Worm (Caenorhabditis elegans) whole organism, L2 larva: Measurements from ENCODE around the gene F26D11.1.

Experiments
- C34F6.9 ChIP-seq: fragments of 150-350 bp; optimal IDR thresholded peaks from 2 replicates; lab custom pipeline; 2014; ENCODE audit warnings: missing biosample characterization, missing genetic modification characterization
- F13H6.1 ChIP-seq: sonication (generic microtip); optimal IDR thresholded peaks from 2 replicates; lab custom pipeline; 2016; ENCODE audit warnings: missing genetic modification characterization, missing compliant biosample characterization
- R02D3.7 ChIP-seq: fragments of 150-350 bp; optimal IDR thresholded peaks from 2 replicates; lab custom pipeline; 2014; ENCODE audit warnings: missing biosample characterization, missing genetic modification characterization
- Y55F3AM.14 ChIP-seq: fragments of 200-800 bp; sonication (Bioruptor generic); optimal IDR thresholded peaks from 2 replicates; lab custom pipeline; 2018; ENCODE audit warnings: mild to moderate bottlenecking, missing genetic modification characterization, missing compliant biosample characterization
- alr-1 ChIP-seq: fragments of 150-350 bp; optimal IDR thresholded peaks from 2 replicates; lab custom pipeline; 2014; ENCODE audit warnings: missing biosample characterization, missing genetic modification characterization
- blmp-1 ChIP-seq: sonication (generic microtip); optimal IDR thresholded peaks from 2 replicates; lab custom pipeline; 2017; ENCODE audit warnings: missing genetic modification characterization, mild to moderate bottlenecking, missing compliant biosample characterization, antibody characterized with exemption, moderate library complexity; ENCODE audit not compliant: insufficient read depth
- ceh-16 ChIP-seq: fragments of 150-350 bp; optimal IDR thresholded peaks from 2 replicates; lab custom pipeline; 2014; ENCODE audit warnings: missing biosample characterization, missing genetic modification characterization
- crh-2 ChIP-seq: sonication (generic microtip); optimal IDR thresholded peaks from 2 replicates; lab custom pipeline; 2017; ENCODE audit warnings: missing biosample characterization, missing genetic modification characterization
- egl-27 ChIP-seq: sonication (generic microtip); optimal IDR thresholded peaks from 3 replicates; lab custom pipeline; 2017; ENCODE audit warnings: missing biosample characterization, missing genetic modification reagents, missing genetic modification characterization
- elt-1 ChIP-seq: fragments of 150-350 bp; optimal IDR thresholded peaks from 2 replicates; lab custom pipeline; 2014; ENCODE audit warnings: missing biosample characterization, missing genetic modification characterization
- elt-3 ChIP-seq: sonication (generic microtip); optimal IDR thresholded peaks from 2 replicates; lab custom pipeline; 2017; ENCODE audit warnings: missing biosample characterization, missing genetic modification characterization
- fos-1 ChIP-seq: fragments of 150-350 bp; optimal IDR thresholded peaks from 2 replicates; lab custom pipeline; 2014; ENCODE audit warnings: missing biosample characterization, missing genetic modification characterization
- gmeb-1 ChIP-seq: fragments of 150-350 bp; optimal IDR thresholded peaks from 2 replicates; lab custom pipeline; 2014; ENCODE audit warnings: missing biosample characterization, missing genetic modification characterization
- lsy-2 ChIP-seq, 2 experiments: fragments of 150-350 bp in 1 of 2; sonication (generic microtip) in 1 of 2; optimal IDR thresholded peaks; 2 replicates each; lab custom pipeline; 2014 to 2017; ENCODE audit warnings: missing biosample characterization in 2 of 2, missing genetic modification characterization in 2 of 2
- mbf-1 ChIP-seq: sonication (generic microtip); optimal IDR thresholded peaks from 2 replicates; lab custom pipeline; 2017; ENCODE audit warnings: missing biosample characterization, missing genetic modification characterization
- mdl-1 ChIP-seq, 2 experiments: fragments of 150-350 bp in 1 of 2; sonication (generic microtip) in 1 of 2; optimal IDR thresholded peaks; 2 replicates each; lab custom pipeline; 2017; ENCODE audit warnings: missing biosample characterization in 2 of 2, missing genetic modification characterization in 2 of 2
- nhr-12 ChIP-seq: fragments of 150-350 bp; optimal IDR thresholded peaks from 2 replicates; lab custom pipeline; 2014; ENCODE audit warnings: missing biosample characterization, missing genetic modification characterization
- nhr-129 ChIP-seq: fragments of 150-350 bp; optimal IDR thresholded peaks from 2 replicates; lab custom pipeline; 2014; ENCODE audit warnings: missing biosample characterization, missing genetic modification characterization
- nhr-21 ChIP-seq: fragments of 150-350 bp; optimal IDR thresholded peaks from 2 replicates; lab custom pipeline; 2014; ENCODE audit warnings: missing biosample characterization, missing genetic modification characterization
- nhr-23 ChIP-seq: fragments of 150-350 bp; optimal IDR thresholded peaks from 2 replicates; lab custom pipeline; 2014; ENCODE audit warnings: missing biosample characterization, missing genetic modification reagents, missing genetic modification characterization
- nhr-237 ChIP-seq: fragments of 150-350 bp; optimal IDR thresholded peaks from 2 replicates; lab custom pipeline; 2014; ENCODE audit warnings: missing biosample characterization, missing genetic modification characterization
- nhr-25 ChIP-seq: fragments of 150-350 bp; sonication (generic microtip); optimal IDR thresholded peaks from 3 replicates; lab custom pipeline; 2014; ENCODE audit warnings: missing biosample characterization, missing genetic modification characterization
- nhr-6 ChIP-seq: fragments of 150-350 bp; optimal IDR thresholded peaks from 2 replicates; lab custom pipeline; 2014; ENCODE audit warnings: missing biosample characterization, missing genetic modification characterization
- peb-1 ChIP-seq: fragments of 150-350 bp; optimal IDR thresholded peaks from 2 replicates; lab custom pipeline; 2014; ENCODE audit warnings: missing biosample characterization, missing genetic modification characterization
- sem-4 ChIP-seq: fragments of 150-350 bp; optimal IDR thresholded peaks from 2 replicates; lab custom pipeline; 2014; ENCODE audit warnings: missing biosample characterization, missing genetic modification reagents, missing genetic modification characterization
- sma-3 ChIP-seq: sonication (generic microtip); optimal IDR thresholded peaks from 2 replicates; lab custom pipeline; 2016; ENCODE audit warnings: missing genetic modification reagents, missing genetic modification characterization, missing compliant biosample characterization
- sma-9 ChIP-seq, 2 experiments: fragments of 150-350 bp in 1 of 2; sonication (generic microtip) in 1 of 2; optimal IDR thresholded peaks; 2 replicates each; lab custom pipeline; 2014 to 2016; ENCODE audit warnings: missing genetic modification characterization in 2 of 2, mild to moderate bottlenecking in 1 of 2, missing biosample characterization in 1 of 2, missing compliant biosample characterization in 1 of 2, missing genetic modification reagents in 1 of 2, moderate library complexity in 1 of 2
- snpc-4 ChIP-seq: fragments of 150-350 bp; optimal IDR thresholded peaks from 2 replicates; lab custom pipeline; 2014; ENCODE audit warnings: missing biosample characterization, missing genetic modification characterization
- unc-39 ChIP-seq: fragments of 150-350 bp; optimal IDR thresholded peaks from 2 replicates; lab custom pipeline; 2014; ENCODE audit warnings: missing biosample characterization, missing genetic modification characterization
- unc-55 ChIP-seq: fragments of 150-350 bp; sonication (generic microtip); optimal IDR thresholded peaks from 3 replicates; lab custom pipeline; 2014; ENCODE audit warnings: missing biosample characterization, missing genetic modification reagents, missing genetic modification characterization
- unc-62 ChIP-seq: fragments of 150-350 bp; optimal IDR thresholded peaks from 2 replicates; lab custom pipeline; 2014; ENCODE audit warnings: missing biosample characterization, missing genetic modification reagents, missing genetic modification characterization
- zag-1 ChIP-seq: fragments of 150-350 bp; optimal IDR thresholded peaks from 2 replicates; lab custom pipeline; 2014; ENCODE audit warnings: missing biosample characterization, missing genetic modification characterization
- ztf-1 ChIP-seq: fragments of 200-800 bp; sonication (Bioruptor generic); conservative IDR thresholded peaks from 2 replicates; pipeline ENCODE4 v1.3.6; 2022; ENCODE audit warnings: missing genetic modification characterization, missing compliant biosample characterization
- ztf-11 ChIP-seq: sonication (generic microtip); optimal IDR thresholded peaks from 2 replicates; lab custom pipeline; 2017; ENCODE audit warnings: missing biosample characterization, missing genetic modification characterization
- ztf-4 ChIP-seq: fragments of 150-350 bp; optimal IDR thresholded peaks from 2 replicates; lab custom pipeline; 2014; ENCODE audit warnings: missing biosample characterization, missing genetic modification characterization

F26D11.1 gene

DNA sequence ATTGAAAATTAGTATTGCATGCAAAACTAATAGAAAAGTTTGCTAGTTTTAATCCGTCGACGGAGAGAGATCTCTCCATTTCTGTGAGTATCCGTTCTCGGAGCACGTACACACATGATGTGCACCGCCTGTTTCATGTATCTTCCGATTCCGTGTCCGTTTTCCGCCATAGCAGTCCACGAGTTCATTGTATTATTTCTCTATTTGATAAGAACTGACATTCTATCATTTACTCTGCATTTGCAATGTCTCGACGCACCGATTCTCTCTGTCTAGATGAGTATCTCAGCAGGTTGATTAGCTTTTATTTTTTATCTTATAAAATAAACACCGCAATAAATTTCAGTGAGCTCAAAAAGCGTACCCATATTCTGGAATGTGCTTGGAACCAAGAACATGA lies 37.6 kb downstream of the F26D11.1 start:
- TF ChIP-seq zag-1 (no peak), fos-1 (peak; percentile 62)

- TF ChIP-seq sma-9 (GFP tag; optimal IDR thresholded peaks at IDR 0.05; lab: Kevin White, UChicago) (peak; percentile 5), sma-9 (tag; optimal IDR thresholded peaks at IDR 0.05; lab: Kevin White, UChicago) (no peak), snpc-4 (no peak), elt-1 (tag; lab: Kevin White, UChicago) (no peak), mdl-1 (tag; optimal IDR thresholded peaks at IDR 0.05; lab: Kevin White, UChicago) (no peak), unc-62 (GFP tag; lab: Kevin White, UChicago) (no peak), fos-1 (peak; percentile 50), nhr-23 (tag; lab: Kevin White, UChicago) (no peak), R02D3.7 (tag; lab: Kevin White, UChicago) (no peak)
Observed at ce11 chrV:8019783-8020182, 38.4 kb downstream of the F26D11.1 start.

DNA sequence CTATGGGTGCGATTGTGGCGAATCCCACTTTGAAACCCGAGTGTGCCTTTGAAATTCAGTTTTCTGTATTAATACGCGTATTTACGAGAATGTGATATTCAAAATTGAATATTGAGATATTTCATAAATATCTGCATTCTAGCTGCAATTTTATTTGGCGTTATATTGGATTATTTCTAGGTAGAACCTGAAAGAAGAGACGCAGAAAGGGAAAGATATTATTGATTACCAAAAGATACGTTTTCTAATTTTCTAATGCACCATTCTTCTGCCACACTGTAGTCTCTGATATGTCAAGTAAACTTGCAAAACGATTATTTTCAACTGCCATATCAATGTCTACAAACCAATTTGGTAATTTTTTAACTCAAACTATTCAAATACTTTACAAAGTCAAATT lies 40.7 kb downstream of the F26D11.1 start, which contains the start of gene ech-3:
TSS of gene ech-3 (plus strand) at position 178 of the 400 bp plus-strand sequence.
- TF ChIP-seq ztf-4 (tag; lab: Kevin White, UChicago) (no peak), gmeb-1 (no peak), mdl-1 (tag; optimal IDR thresholded peaks at IDR 0.05; lab: Kevin White, UChicago) (no peak), egl-27 (tag; lab: Kevin White, UChicago) (no peak), unc-62 (GFP tag; lab: Kevin White, UChicago) (no peak), unc-39 (tag; lab: Kevin White, UChicago) (no peak), ztf-1 (GFP tag; lab: Robert Waterston, UW) (no peak), peb-1 (tag; lab: Kevin White, UChicago) (no peak), C34F6.9 (tag; lab: Kevin White, UChicago) (no peak), Y55F3AM.14 (GFP tag; lab: Kevin White, UChicago) (no peak)
- TF ChIP-seq, all 48 proteins: peak for 0

DNA sequence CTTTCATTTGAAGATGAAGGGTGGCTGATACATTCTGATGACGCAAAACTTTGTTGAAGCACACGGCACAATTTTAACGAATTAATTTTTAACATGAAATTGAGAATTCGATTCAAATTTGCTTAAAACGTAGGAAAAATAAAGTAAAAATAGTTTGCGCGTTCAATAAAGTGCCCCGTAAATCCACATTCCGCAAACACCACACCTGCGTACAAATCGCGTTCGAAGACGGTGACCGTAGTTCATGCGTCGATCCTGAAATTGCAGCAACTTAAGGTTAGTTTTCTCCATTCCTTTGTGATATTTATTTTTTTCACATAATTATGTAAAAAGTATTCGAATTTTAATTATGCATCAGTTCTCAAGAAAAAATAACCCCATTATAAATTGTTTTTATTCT lies 43.4 kb downstream of the F26D11.1 start, which contains the start of gene F43H9.3:
TSS of gene F43H9.3 (minus strand) at position 189 of the 400 bp plus-strand sequence.
- TF ChIP-seq fos-1 = peak; percentile 0
- peak in 1 of 2 experiments; percentile 88 for TF ChIP-seq lsy-2 (tag; optimal IDR thresholded peaks at IDR 0.05; lab: Kevin White, UChicago)
- peak; percentile 62 for TF ChIP-seq R02D3.7 (tag; lab: Kevin White, UChicago)
- no peak for TF ChIP-seq mbf-1 (tag; lab: Kevin White, UChicago)

DNA sequence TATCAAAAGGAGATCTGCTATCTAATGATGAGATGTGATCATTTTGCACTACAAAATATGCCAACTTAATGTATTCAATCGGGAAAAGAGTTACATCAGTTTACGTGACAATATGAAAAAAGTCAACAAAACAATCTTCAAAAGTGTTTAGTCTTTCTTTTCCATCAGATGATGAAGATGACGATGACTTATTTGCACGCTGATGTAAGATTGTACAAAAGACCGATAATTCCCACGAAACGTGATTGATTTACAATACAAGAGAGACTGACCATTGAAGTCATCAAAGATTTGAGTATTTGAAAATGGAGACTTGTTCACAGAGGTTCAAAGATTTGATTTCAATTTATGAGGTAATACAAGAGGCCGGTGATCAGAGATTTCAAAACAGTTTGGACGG lies 43.9 kb downstream of the F26D11.1 start:
- TF ChIP-seq R02D3.7 (tag; lab: Kevin White, UChicago) = no peak
- TF ChIP-seq blmp-1 (tag; lab: Kevin White, UChicago) = peak; percentile 20
- TF ChIP-seq nhr-21 (tag; lab: Kevin White, UChicago) = peak; percentile 42
- peak; percentile 87 for TF ChIP-seq nhr-25 (tag; lab: Kevin White, UChicago)
- TF ChIP-seq nhr-23 (tag; lab: Kevin White, UChicago) = no peak
- TF ChIP-seq nhr-129 (tag; lab: Kevin White, UChicago) = peak; percentile 95
- peak; percentile 13 for TF ChIP-seq nhr-6 (tag; lab: Kevin White, UChicago)
- peak; percentile 77 for TF ChIP-seq sma-9 (GFP tag; optimal IDR thresholded peaks at IDR 0.05; lab: Kevin White, UChicago)
- no peak for TF ChIP-seq sma-9 (tag; optimal IDR thresholded peaks at IDR 0.05; lab: Kevin White, UChicago)
- peak in 1 of 2 experiments; percentile 8 for TF ChIP-seq mdl-1 (tag; optimal IDR thresholded peaks at IDR 0.05; lab: Kevin White, UChicago)

- TF ChIP-seq nhr-25 (tag; lab: Kevin White, UChicago) (peak; percentile 82), blmp-1 (tag; lab: Kevin White, UChicago) (peak; percentile 2), unc-39 (tag; lab: Kevin White, UChicago) (no peak), sma-3 (peak; percentile 66), R02D3.7 (tag; lab: Kevin White, UChicago) (no peak), sma-9 (GFP tag; optimal IDR thresholded peaks at IDR 0.05; lab: Kevin White, UChicago) (peak; percentile 92), sma-9 (tag; optimal IDR thresholded peaks at IDR 0.05; lab: Kevin White, UChicago) (no peak), fos-1 (peak; percentile 11), snpc-4 (no peak), alr-1 (no peak), elt-3 (tag; lab: Kevin White, UChicago) (no peak), ztf-11 (no peak), crh-2 (tag; lab: Kevin White, UChicago) (peak; percentile 48), C34F6.9 (tag; lab: Kevin White, UChicago) (no peak), ceh-16 (no peak), nhr-237 (no peak), unc-55 (GFP tag; lab: Kevin White, UChicago) (no peak), nhr-21 (tag; lab: Kevin White, UChicago) (peak; percentile 42), F13H6.1 (no peak), sem-4 (no peak), nhr-6 (tag; lab: Kevin White, UChicago) (no peak), nhr-12 (tag; lab: Kevin White, UChicago) (no peak), nhr-129 (tag; lab: Kevin White, UChicago) (peak; percentile 42), mdl-1 (tag; optimal IDR thresholded peaks at IDR 0.05; lab: Kevin White, UChicago) (peak; percentile 77 to 79)
Observed at ce11 chrV:8026343-8026742, 45.0 kb downstream of the F26D11.1 start, which contains the start of gene F43H9.4. F43H9.4 (plus strand) TSS chrV:8026708.
